Fruit fly (Drosophila melanogaster) whole organism, embryonic: Measurements from ENCODE around the gene GIIIspla2.

Experiments
- Atf3 ChIP-seq: fragments of 200-800 bp; sonication (Bioruptor generic); optimal IDR thresholded peaks from 3 replicates; lab custom pipeline; 2016; ENCODE audit warnings: missing biosample characterization, missing genetic modification characterization
- Bgb ChIP-seq: fragments of 200-800 bp; sonication (Bioruptor generic); IDR thresholded peaks from 2 replicates; pipeline ENCODE4 v1.3.6; 2022; ENCODE audit warnings: missing biosample characterization, missing genetic modification characterization; ENCODE audit not compliant: partially characterized antibody
- CG10321 ChIP-seq: fragments of 200-800 bp; sonication (Bioruptor generic); IDR thresholded peaks from 2 replicates; pipeline ENCODE4 v1.3.6; 2022; ENCODE audit warnings: missing biosample characterization, missing genetic modification characterization
- CG10543 ChIP-seq: fragments of 200-800 bp; sonication (Bioruptor generic); optimal IDR thresholded peaks from 3 replicates; lab custom pipeline; 2017; ENCODE audit warnings: missing biosample characterization, mild to moderate bottlenecking, missing genetic modification characterization, moderate library complexity
- CG11504 ChIP-seq: fragments of 200-800 bp; sonication (Bioruptor generic); optimal IDR thresholded peaks from 3 replicates; lab custom pipeline; 2019; ENCODE audit warnings: missing biosample characterization, mild to moderate bottlenecking, missing genetic modification characterization, moderate library complexity
- CG13123 ChIP-seq: fragments of 200-800 bp; sonication (Bioruptor generic); optimal IDR thresholded peaks from 2 replicates; lab custom pipeline; 2016; ENCODE audit warnings: missing biosample characterization, missing genetic modification characterization
- CG14667 ChIP-seq: fragments of 200-800 bp; sonication (Bioruptor generic); IDR thresholded peaks from 2 replicates; pipeline ENCODE4 v1.3.6; 2022; ENCODE audit warnings: missing biosample characterization, missing genetic modification characterization
- CG16813 ChIP-seq: fragments of 200-800 bp; sonication (Bioruptor generic); IDR thresholded peaks from 3 replicates; pipeline ENCODE4 v1.3.6; 2022; ENCODE audit warnings: missing biosample characterization, missing genetic modification characterization; ENCODE audit not compliant: partially characterized antibody
- CG16863 ChIP-seq: fragments of 200-800 bp; sonication (Bioruptor generic); optimal IDR thresholded peaks from 3 replicates; lab custom pipeline; 2016; ENCODE audit warnings: missing biosample characterization, missing genetic modification characterization
- CG17186 ChIP-seq: fragments of 200-800 bp; sonication (Bioruptor generic); optimal IDR thresholded peaks from 3 replicates; lab custom pipeline; 2017; ENCODE audit warnings: missing biosample characterization, missing genetic modification reagents, missing genetic modification characterization
- CG2712 ChIP-seq: fragments of 200-800 bp; optimal IDR thresholded peaks from 3 replicates; lab custom pipeline; 2019; ENCODE audit warnings: missing biosample characterization, mild to moderate bottlenecking, missing genetic modification characterization, moderate library complexity
- CG31365 ChIP-seq: fragments of 200-800 bp; sonication (Bioruptor generic); optimal IDR thresholded peaks from 2 replicates; lab custom pipeline; 2018; ENCODE audit warnings: missing biosample characterization, mild to moderate bottlenecking, missing genetic modification characterization
- CG32767 ChIP-seq: fragments of 200-800 bp; sonication (Bioruptor generic); IDR thresholded peaks from 2 replicates; pipeline ENCODE4 v1.3.6; 2022; ENCODE audit warnings: missing biosample characterization, missing genetic modification characterization
- CG3281 ChIP-seq: fragments of 200-800 bp; sonication (Bioruptor generic); optimal IDR thresholded peaks from 3 replicates; lab custom pipeline; 2017; ENCODE audit warnings: missing biosample characterization, mild to moderate bottlenecking, missing genetic modification characterization
- CG3838 ChIP-seq: fragments of 200-800 bp; sonication (Bioruptor generic); optimal IDR thresholded peaks from 3 replicates; lab custom pipeline; 2016; ENCODE audit warnings: missing biosample characterization, missing genetic modification characterization
- CG4328 ChIP-seq: fragments of 200-800 bp; sonication (Bioruptor generic); optimal IDR thresholded peaks from 3 replicates; lab custom pipeline; 2017; ENCODE audit warnings: missing biosample characterization, missing genetic modification reagents, missing genetic modification characterization
- CG4404 ChIP-seq: fragments of 200-800 bp; sonication (Bioruptor generic); IDR thresholded peaks from 2 replicates; pipeline ENCODE4 v1.3.6; 2022; ENCODE audit warnings: missing biosample characterization, missing genetic modification characterization
- CG7839 ChIP-seq: fragments of 200-800 bp; sonication (Bioruptor generic); optimal IDR thresholded peaks from 3 replicates; lab custom pipeline; 2018; ENCODE audit warnings: missing biosample characterization, mild to moderate bottlenecking, missing genetic modification characterization, moderate library complexity
- CG8388 ChIP-seq: fragments of 200-800 bp; sonication (Bioruptor generic); optimal IDR thresholded peaks from 2 replicates; lab custom pipeline; 2019; ENCODE audit warnings: missing biosample characterization, mild to moderate bottlenecking, missing genetic modification characterization, moderate library complexity
- CG8765 ChIP-seq: fragments of 200-800 bp; sonication (Bioruptor generic); IDR thresholded peaks from 2 replicates; pipeline ENCODE4 v1.3.6; 2022; ENCODE audit warnings: missing biosample characterization, missing genetic modification characterization
- CG9797 ChIP-seq: fragments of 200-800 bp; sonication (Bioruptor generic); optimal IDR thresholded peaks from 3 replicates; lab custom pipeline; 2018; ENCODE audit warnings: missing biosample characterization, mild to moderate bottlenecking, missing genetic modification characterization
- CG9817 ChIP-seq: fragments of 200-800 bp; sonication (Bioruptor generic); optimal IDR thresholded peaks from 2 replicates; lab custom pipeline; 2018; ENCODE audit warnings: missing biosample characterization, mild to moderate bottlenecking, missing genetic modification characterization, moderate library complexity
- CHES-1-like ChIP-seq: fragments of 200-800 bp; sonication (Bioruptor generic); optimal IDR thresholded peaks from 2 replicates; lab custom pipeline; 2016; ENCODE audit warnings: missing biosample characterization, missing genetic modification characterization
- Camta ChIP-seq: fragments of 200-800 bp; sonication (Bioruptor generic); optimal IDR thresholded peaks from 2 replicates; lab custom pipeline; 2016; ENCODE audit warnings: missing biosample characterization, missing genetic modification characterization
- D19B ChIP-seq: fragments of 200-800 bp; sonication (Bioruptor generic); optimal IDR thresholded peaks from 2 replicates; lab custom pipeline; 2017; ENCODE audit warnings: missing biosample characterization, mild to moderate bottlenecking, missing genetic modification characterization
- Doc2 ChIP-seq: fragments of 200-800 bp; sonication (Bioruptor generic); IDR thresholded peaks from 2 replicates; pipeline ENCODE4 v1.3.6; 2022; ENCODE audit warnings: missing biosample characterization, missing genetic modification characterization
- Dref ChIP-seq: fragments of 200-800 bp; sonication (Bioruptor generic); IDR thresholded peaks from 2 replicates; pipeline ENCODE4 v1.3.6; 2022; ENCODE audit warnings: missing biosample characterization, missing genetic modification characterization
- E2f2 ChIP-seq: fragments of 200-800 bp; sonication (Bioruptor generic); IDR thresholded peaks from 2 replicates; pipeline ENCODE4 v1.3.6; 2022; ENCODE audit warnings: missing biosample characterization, missing genetic modification characterization
- ERR ChIP-seq: fragments of 200-800 bp; sonication (Bioruptor generic); optimal IDR thresholded peaks from 2 replicates; lab custom pipeline; 2016; ENCODE audit warnings: missing biosample characterization, missing genetic modification characterization
- Eip74EF ChIP-seq, 2 experiments: fragments of 200-800 bp in 1 of 2; fragments of >200 bp in 1 of 2; sonication (Bioruptor generic) in 1 of 2; optimal IDR thresholded peaks; 2 replicates each; lab custom pipeline; 2017 to 2019; ENCODE audit warnings: missing biosample characterization in 2 of 2, missing genetic modification characterization in 2 of 2, mild to moderate bottlenecking in 1 of 2, moderate library complexity in 1 of 2
- Elba2 ChIP-seq: fragments of 200-800 bp; sonication (Bioruptor generic); optimal IDR thresholded peaks from 3 replicates; lab custom pipeline; 2016; ENCODE audit warnings: missing biosample characterization, missing genetic modification characterization
- Fer3 ChIP-seq: fragments of 200-800 bp; sonication (Bioruptor generic); optimal IDR thresholded peaks from 2 replicates; lab custom pipeline; 2018; ENCODE audit warnings: missing biosample characterization, mild to moderate bottlenecking, missing genetic modification characterization, moderate library complexity
- HHEX ChIP-seq: fragments of 200-800 bp; sonication (Bioruptor generic); optimal IDR thresholded peaks from 3 replicates; lab custom pipeline; 2017; ENCODE audit warnings: missing biosample characterization, mild to moderate bottlenecking, missing genetic modification characterization, missing genetic modification reagents
- NK7.1 ChIP-seq: fragments of 200-800 bp; sonication (Bioruptor generic); optimal IDR thresholded peaks from 3 replicates; lab custom pipeline; 2016; ENCODE audit warnings: missing biosample characterization, missing genetic modification characterization
- Pdp1 ChIP-seq, 2 experiments: fragments of 200-800 bp; sonication (Bioruptor generic); optimal IDR thresholded peaks; 3 replicates each; lab custom pipeline; 2016; ENCODE audit warnings: missing biosample characterization in 2 of 2, missing genetic modification characterization in 2 of 2, mild to moderate bottlenecking in 1 of 2, moderate library complexity in 1 of 2
- Xrp1 ChIP-seq: fragments of 200-800 bp; sonication (Bioruptor generic); IDR thresholded peaks from 2 replicates; pipeline ENCODE4 v1.3.6; 2022; ENCODE audit warnings: missing biosample characterization, missing genetic modification characterization
- bowl ChIP-seq: fragments of 200-800 bp; sonication (Bioruptor generic); IDR thresholded peaks from 2 replicates; pipeline ENCODE4 v1.3.6; 2022; ENCODE audit warnings: missing biosample characterization, missing genetic modification characterization
- caup ChIP-seq: fragments of 200-800 bp; sonication (Bioruptor generic); optimal IDR thresholded peaks from 3 replicates; lab custom pipeline; 2017; ENCODE audit warnings: missing biosample characterization, mild to moderate bottlenecking, missing genetic modification characterization, moderate library complexity; ENCODE audit not compliant: severe bottlenecking
- croc ChIP-seq: fragments of 200-800 bp; sonication (Bioruptor generic); conservative IDR thresholded peaks from 3 replicates; pipeline ENCODE4 v1.3.6; 2022; ENCODE audit warnings: missing biosample characterization, missing genetic modification characterization
- crol ChIP-seq: fragments of 200-800 bp; sonication (Bioruptor generic); IDR thresholded peaks from 2 replicates; pipeline ENCODE4 v1.3.6; 2022; ENCODE audit warnings: missing biosample characterization, missing genetic modification characterization
- fru ChIP-seq: fragments of >200 bp; optimal IDR thresholded peaks from 2 replicates; lab custom pipeline; 2017
- gt ChIP-seq: fragments of 200-800 bp; sonication (Bioruptor generic); IDR thresholded peaks from 2 replicates; pipeline ENCODE4 v1.3.6; 2022; ENCODE audit warnings: missing biosample characterization, missing genetic modification characterization
- hth ChIP-seq: fragments of >200 bp; optimal IDR thresholded peaks from 2 replicates; lab custom pipeline; 2017; ENCODE audit warnings: inconsistent platforms
- kah ChIP-seq: fragments of 200-800 bp; sonication (Bioruptor generic); optimal IDR thresholded peaks from 2 replicates; lab custom pipeline; 2018; ENCODE audit warnings: missing biosample characterization, mild to moderate bottlenecking, missing genetic modification characterization
- lmd ChIP-seq: fragments of 200-800 bp; sonication (Bioruptor generic); IDR thresholded peaks from 2 replicates; pipeline ENCODE4 v1.3.6; 2022; ENCODE audit warnings: missing biosample characterization, missing genetic modification characterization
- ranshi ChIP-seq: fragments of 200-800 bp; sonication (Bioruptor generic); IDR thresholded peaks from 2 replicates; pipeline ENCODE4 v1.3.6; 2022; ENCODE audit warnings: missing biosample characterization, missing genetic modification characterization
- rib ChIP-seq: fragments of 200-800 bp; sonication (Bioruptor generic); IDR thresholded peaks from 2 replicates; pipeline ENCODE4 v1.3.6; 2022; ENCODE audit warnings: missing biosample characterization, missing genetic modification characterization
- ro ChIP-seq: fragments of 200-800 bp; sonication (Bioruptor generic); IDR thresholded peaks from 2 replicates; pipeline ENCODE4 v1.3.6; 2022; ENCODE audit warnings: missing biosample characterization, missing genetic modification characterization
- sisA ChIP-seq: fragments of 200-800 bp; sonication (Bioruptor generic); IDR thresholded peaks from 2 replicates; pipeline ENCODE4 v1.3.6; 2022; ENCODE audit warnings: missing biosample characterization, missing genetic modification characterization
- ssp ChIP-seq: fragments of 200-800 bp; sonication (Bioruptor generic); IDR thresholded peaks from 2 replicates; pipeline ENCODE4 v1.3.6; 2022; ENCODE audit warnings: missing biosample characterization, missing genetic modification characterization
- usp ChIP-seq: fragments of >200 bp; optimal IDR thresholded peaks from 2 replicates; lab custom pipeline; 2017; ENCODE audit warnings: missing biosample characterization, missing genetic modification characterization
- z ChIP-seq: fragments of 200-800 bp; sonication (Bioruptor generic); IDR thresholded peaks from 3 replicates; pipeline ENCODE4 v1.3.6; 2022; ENCODE audit warnings: missing biosample characterization, missing genetic modification characterization

GIIIspla2 gene

DNA sequence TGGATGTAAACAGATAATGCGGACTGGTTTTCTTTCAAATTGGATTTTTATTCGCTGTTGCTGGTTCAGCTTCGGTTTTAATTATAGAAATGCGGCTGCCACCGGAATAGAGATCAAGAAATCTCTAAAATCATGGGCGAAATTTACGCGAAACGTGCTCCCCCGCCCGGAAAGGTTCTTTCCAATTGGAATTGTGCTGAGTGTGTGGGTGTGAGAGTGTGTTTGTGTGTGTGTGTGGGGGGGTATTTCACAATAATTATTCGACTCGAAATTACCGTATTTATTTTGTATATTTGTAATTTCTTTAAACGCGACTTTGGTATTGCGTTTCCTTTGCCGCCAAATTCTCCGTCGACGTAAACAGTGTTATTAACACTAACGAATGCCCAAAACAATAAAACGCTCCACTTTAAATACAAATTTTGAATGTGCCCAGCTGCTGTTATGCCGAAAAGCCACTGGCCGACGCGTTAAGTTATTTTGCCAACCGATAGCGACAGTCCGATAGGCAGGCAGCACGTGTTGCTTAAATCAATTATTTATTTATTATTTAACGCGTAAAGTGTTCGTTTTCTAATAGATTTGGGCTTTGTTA is 41.6 kb upstream of the GIIIspla2 start, which contains the start of gene Gclc (continued):
- no peak for TF ChIP-seq sisA
- TF ChIP-seq CG2712 (tag; lab: Kevin White, UChicago) = no peak
- TF ChIP-seq Elba2 (GFP tag; lab: Kevin White, UChicago) = peak; percentile 55
- TF ChIP-seq Pdp1 (GFP tag; optimal IDR thresholded peaks at IDR 0.05; lab: Kevin White, UChicago) = no peak
- peak; percentile 29; the same call in 1 of the 3 replicates for TF ChIP-seq CG16813
- peak in 1 of 2 experiments; percentile 1 for TF ChIP-seq Eip74EF (GFP tag; optimal IDR thresholded peaks at IDR 0.05; lab: Kevin White, UChicago)
- no peak for TF ChIP-seq CHES-1-like
- TF ChIP-seq CG3281 (GFP tag; lab: Kevin White, UChicago) = peak; percentile 11
- no peak for TF ChIP-seq ro (GFP tag; lab: Robert Waterston, UW)
- peak; percentile 64 for TF ChIP-seq CG9797 (GFP tag; lab: Kevin White, UChicago)
- peak; percentile 50 for TF ChIP-seq E2f2 (GFP tag; lab: Robert Waterston, UW)
- no peak for TF ChIP-seq NK7.1 (GFP tag; lab: Kevin White, UChicago)
- no peak for TF ChIP-seq CG32767 (GFP tag; lab: Robert Waterston, UW)
- TF ChIP-seq ERR = no peak
- no peak for TF ChIP-seq Fer3 (tag; lab: Kevin White, UChicago)
- TF ChIP-seq Camta (GFP tag; lab: Kevin White, UChicago) = no peak
- TF ChIP-seq usp (GFP tag; lab: Kevin White, UChicago) = no peak
- no peak for TF ChIP-seq caup (GFP tag; lab: Kevin White, UChicago)
- no peak for TF ChIP-seq fru (lab: Kevin White, UChicago)
- no peak for TF ChIP-seq CG16863 (GFP tag; lab: Kevin White, UChicago)
- no peak for TF ChIP-seq CG8765 (GFP tag; lab: Robert Waterston, UW)
- no peak for TF ChIP-seq z
- TF ChIP-seq croc (GFP tag; lab: Robert Waterston, UW) = no peak
- TF ChIP-seq CG7839 (tag; lab: Kevin White, UChicago) = no peak
- no peak for TF ChIP-seq Atf3 (GFP tag; lab: Kevin White, UChicago)
- TF ChIP-seq kah (GFP tag; lab: Kevin White, UChicago) = no peak
- no peak for TF ChIP-seq Doc2 (GFP tag; lab: Robert Waterston, UW)
- no peak for TF ChIP-seq CG4404
- peak; percentile 12 for TF ChIP-seq HHEX (GFP tag; lab: Kevin White, UChicago)
- TF ChIP-seq CG3838 (GFP tag; lab: Kevin White, UChicago) = no peak
- TF ChIP-seq CG8388 = no peak
- TF ChIP-seq CG9817 (tag; lab: Kevin White, UChicago) = no peak
- TF ChIP-seq bowl (GFP tag; lab: Robert Waterston, UW) = no peak
- TF ChIP-seq CG10321 (GFP tag; lab: Robert Waterston, UW) = no peak
- no peak for TF ChIP-seq CG13123
- TF ChIP-seq CG31365 = no peak
- TF ChIP-seq Bgb (GFP tag; lab: Robert Waterston, UW) = peak; percentile 11; the same call in 1 of the 2 replicates
- no peak for TF ChIP-seq rib (GFP tag; lab: Robert Waterston, UW)
- TF ChIP-seq Xrp1 (GFP tag; lab: Robert Waterston, UW) = no peak
- no peak for TF ChIP-seq gt (GFP tag; lab: Robert Waterston, UW)
- TF ChIP-seq crol (GFP tag; lab: Robert Waterston, UW) = no peak
- peak; percentile 3 for TF ChIP-seq D19B (GFP tag; lab: Kevin White, UChicago)
- TF ChIP-seq CG14667 (GFP tag; lab: Robert Waterston, UW) = no peak
- TF ChIP-seq lmd (GFP tag; lab: Robert Waterston, UW) = no peak
- TF ChIP-seq CG17186 = no peak
- no peak for TF ChIP-seq CG10543 (GFP tag; lab: Kevin White, UChicago)
- TF ChIP-seq Dref (GFP tag; lab: Robert Waterston, UW) = peak; percentile 60
- TF ChIP-seq ranshi (GFP tag; lab: Robert Waterston, UW) = no peak
- no peak for TF ChIP-seq CG4328
- no peak for TF ChIP-seq ssp (GFP tag; lab: Robert Waterston, UW)
- no peak for TF ChIP-seq CG11504 (tag; lab: Kevin White, UChicago)
- no peak for TF ChIP-seq hth (lab: Kevin White, UChicago)
